Worm (Caenorhabditis elegans) whole organism, mixed stage, embryonic: ENCODE measurements around the gene F53C3.11.

ENCODE experiments used
- nhr-237 ChIP-seq: fragments of 150-350 bp; optimal IDR thresholded peaks from 2 replicates; lab custom pipeline; 2014; ENCODE audit warnings: missing biosample characterization, missing genetic modification characterization
- sem-2 ChIP-seq: fragments of 200-800 bp; sonication (Bioruptor generic); optimal IDR thresholded peaks from 2 replicates; lab custom pipeline; 2018; ENCODE audit warnings: mild to moderate bottlenecking, missing genetic modification characterization, missing compliant biosample characterization

DNA sequence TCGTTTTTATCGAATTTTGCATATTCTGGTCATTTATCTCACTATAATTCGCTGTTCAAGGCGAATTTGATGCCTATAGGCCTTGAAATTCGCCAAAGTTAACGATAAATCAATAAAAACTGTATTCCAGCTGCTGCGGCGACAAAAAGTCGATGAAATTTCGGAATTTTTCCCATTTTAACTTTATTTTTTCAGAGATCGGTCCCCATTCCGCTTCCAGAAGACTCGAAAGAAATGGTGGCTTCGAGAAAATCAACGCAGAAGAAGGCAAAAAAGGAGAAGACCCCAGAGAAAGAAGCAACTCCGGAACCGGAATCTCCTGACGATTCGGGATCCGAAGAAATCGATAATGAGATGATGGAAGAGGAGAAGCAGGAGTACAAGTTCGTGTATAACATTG is 28.6 kb upstream of the F53C3.11 start:
- TF ChIP-seq nhr-237 (no peak), sem-2 (no peak)
